Fruit fly (Drosophila melanogaster): ENCODE results near the gene CHKov1.

DNA sequence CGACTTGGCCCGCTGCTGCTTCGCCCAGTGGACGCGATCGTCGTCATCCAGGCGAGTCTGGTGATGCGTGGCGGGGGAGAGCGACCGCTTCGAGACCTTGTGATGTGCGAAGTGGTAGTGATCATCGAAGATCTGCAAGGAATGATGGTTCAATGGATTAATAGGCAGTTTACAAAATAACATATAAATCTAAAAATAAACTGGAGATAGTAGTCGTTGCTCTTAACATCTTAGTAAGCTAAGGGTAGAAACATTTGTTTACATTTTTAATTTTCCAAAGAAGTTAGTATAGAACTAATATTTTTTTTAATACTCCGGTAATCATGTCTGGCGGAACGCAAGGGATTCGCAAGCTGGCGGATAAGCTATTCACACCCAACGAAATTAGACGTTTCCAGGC is 28.9 kb upstream of the CHKov1 start, which contains the start of gene ND-49L:
- no peak for TF ChIP-seq ey (GFP tag; optimal IDR thresholded peaks at IDR 0.05)
- no peak for TF ChIP-seq CG9705 (GFP tag; optimal IDR thresholded peaks at IDR 0.05)
- no peak for TF ChIP-seq lola (GFP tag; optimal IDR thresholded peaks at IDR 0.05)
- no peak for TF ChIP-seq N (GFP tag; optimal IDR thresholded peaks at IDR 0.05)
- TF ChIP-seq psq (GFP tag; optimal IDR thresholded peaks at IDR 0.05), result no peak
- no peak for TF ChIP-seq Dif (GFP tag; optimal IDR thresholded peaks at IDR 0.05; ENCODE audit: partially characterized antibody)
